Fruit fly (Drosophila melanogaster): ENCODE data around the gene RpS27A.

RpS27A gene

DNA sequence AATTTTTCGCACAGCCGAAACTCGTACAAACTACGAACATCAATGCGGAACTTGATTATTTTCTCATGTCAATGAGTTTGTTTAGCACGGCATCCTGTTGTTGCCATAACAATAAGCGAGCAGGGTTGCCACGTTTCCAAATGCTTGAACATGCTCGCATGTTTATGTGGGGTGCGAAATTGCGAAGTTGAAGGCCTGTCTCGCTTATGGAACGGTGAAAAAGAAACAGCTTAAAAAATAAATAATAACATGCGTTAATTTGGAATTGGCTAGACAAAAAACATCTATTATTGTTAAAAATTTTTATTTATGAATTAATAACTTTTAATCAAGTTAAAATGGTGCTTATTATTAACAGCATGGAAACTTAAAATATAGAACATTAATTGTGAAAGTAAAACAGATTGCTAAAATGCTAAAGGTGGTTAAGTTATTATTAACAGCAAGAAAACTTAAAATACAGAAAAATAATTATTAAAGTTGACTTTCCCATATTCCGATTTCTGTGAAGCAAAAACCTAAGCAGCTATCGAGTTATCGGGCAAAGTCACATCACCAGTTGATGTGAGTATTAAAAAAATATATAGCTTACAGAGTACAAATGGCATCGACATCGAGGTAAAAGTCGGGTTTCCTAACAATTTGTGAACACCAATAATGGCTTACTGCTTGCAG is 22.8 kb downstream of the RpS27A start, which contains the start of the genes Bug22 and TfIIB (continued):
- TF ChIP-seq CG16815 (GFP tag; optimal IDR thresholded peaks at IDR 0.05) = no peak
- peak; percentile 35 for TF ChIP-seq ERR (GFP tag; optimal IDR thresholded peaks at IDR 0.05)
- TF ChIP-seq CG8290 (GFP tag; optimal IDR thresholded peaks at IDR 0.05) = peak; percentile 78
- peak; percentile 90 to 92 for TF ChIP-seq CG8290 (tag; optimal IDR thresholded peaks at IDR 0.05)
- no peak for TF ChIP-seq CG2875 (GFP tag; optimal IDR thresholded peaks at IDR 0.05)
- peak; percentile 73 for TF ChIP-seq CG1024 (GFP tag; IDR thresholded peaks at IDR 0.05)
- peak; percentile 41; the same call in 1 of the 2 replicates for TF ChIP-seq E2f2 (GFP tag; IDR thresholded peaks at IDR 0.05)
- peak; percentile 61 for TF ChIP-seq CG18011 (GFP tag; optimal IDR thresholded peaks at IDR 0.05)
- TF ChIP-seq B-H2 (GFP tag; optimal IDR thresholded peaks at IDR 0.05) = peak; percentile 76
- TF ChIP-seq CG13894 (tag; optimal IDR thresholded peaks at IDR 0.05) = no peak
- TF ChIP-seq inv (GFP tag; IDR thresholded peaks at IDR 0.05; ENCODE audit: partially characterized antibody) = no peak
- TF ChIP-seq Dref (GFP tag; IDR thresholded peaks at IDR 0.05) = peak; percentile 67
- TF ChIP-seq sim (GFP tag; IDR thresholded peaks at IDR 0.05) = no peak
- no peak for TF ChIP-seq danr (GFP tag; IDR thresholded peaks at IDR 0.05)
- peak; percentile 53 for TF ChIP-seq Atf-2 (GFP tag; optimal IDR thresholded peaks at IDR 0.05)
- TF ChIP-seq CG1647 (GFP tag; optimal IDR thresholded peaks at IDR 0.05) = peak; percentile 47
- peak; percentile 13 for TF ChIP-seq exex (tag; optimal IDR thresholded peaks at IDR 0.05)
- peak in 1 of 2 experiments; percentile 56 for TF ChIP-seq bsh (GFP tag; optimal IDR thresholded peaks at IDR 0.05)
- peak; percentile 77 for TF ChIP-seq mam (GFP tag; optimal IDR thresholded peaks at IDR 0.05)
- TF ChIP-seq da (GFP tag; optimal IDR thresholded peaks at IDR 0.05) = no peak
- no peak for TF ChIP-seq H15 (GFP tag; IDR thresholded peaks at IDR 0.05)
- peak; percentile 36 for TF ChIP-seq kay (GFP tag; optimal IDR thresholded peaks at IDR 0.05)
- TF ChIP-seq CG10267 (tag; optimal IDR thresholded peaks at IDR 0.05) = peak; percentile 56
- peak; percentile 56 for TF ChIP-seq BtbVII (GFP tag; optimal IDR thresholded peaks at IDR 0.05)
- peak; percentile 17 for TF ChIP-seq salm (tag; optimal IDR thresholded peaks at IDR 0.05)
- no peak for TF ChIP-seq CG10274 (GFP tag; optimal IDR thresholded peaks at IDR 0.05)
- peak; percentile 5 for TF ChIP-seq CG3163 (GFP tag; optimal IDR thresholded peaks at IDR 0.05)
- TF ChIP-seq zf30C (GFP tag; optimal IDR thresholded peaks at IDR 0.05) = no peak
- peak; percentile 80 for TF ChIP-seq CG9932 (GFP tag; IDR thresholded peaks at IDR 0.05)
- TF ChIP-seq tna (GFP tag; IDR thresholded peaks at IDR 0.05; ENCODE audit: partially characterized antibody) = no peak
- TF ChIP-seq CG4424 (GFP tag; optimal IDR thresholded peaks at IDR 0.05) = peak; percentile 75
- TF ChIP-seq CG15479 (GFP tag; optimal IDR thresholded peaks at IDR 0.05) = no peak
- peak; percentile 85 for TF ChIP-seq Max (GFP tag; optimal IDR thresholded peaks at IDR 0.05)
- TF ChIP-seq CG6254 (GFP tag; optimal IDR thresholded peaks at IDR 0.05) = no peak
- TF ChIP-seq Ets97D (GFP tag; optimal IDR thresholded peaks at IDR 0.05) = peak; percentile 70
- TF ChIP-seq fu2 (GFP tag; optimal IDR thresholded peaks at IDR 0.05) = peak; percentile 34
- no peak for TF ChIP-seq corto (GFP tag; optimal IDR thresholded peaks at IDR 0.05)
- peak; percentile 83 for TF ChIP-seq Xbp1 (GFP tag; optimal IDR thresholded peaks at IDR 0.05)
- peak; percentile 26 for TF ChIP-seq CG12744 (GFP tag; optimal IDR thresholded peaks at IDR 0.05)
- peak; percentile 66 for TF ChIP-seq CG1233 (GFP tag; optimal IDR thresholded peaks at IDR 0.05)
- no peak for TF ChIP-seq CG3838 (GFP tag; optimal IDR thresholded peaks at IDR 0.05)
- TF ChIP-seq CG11456 (GFP tag; IDR thresholded peaks at IDR 0.05) = peak; percentile 90
- TF ChIP-seq oc (tag; optimal IDR thresholded peaks at IDR 0.05) = no peak
- TF ChIP-seq Myb (GFP tag; optimal IDR thresholded peaks at IDR 0.05) = peak; percentile 20
- peak; percentile 74 for TF ChIP-seq CG32532 (GFP tag; IDR thresholded peaks at IDR 0.05)
- peak; percentile 56 for TF ChIP-seq trem (tag; optimal IDR thresholded peaks at IDR 0.05)
- peak; percentile 47 for TF ChIP-seq Fer1 (GFP tag; optimal IDR thresholded peaks at IDR 0.05)
- peak; percentile 26 for TF ChIP-seq CG33557 (GFP tag; optimal IDR thresholded peaks at IDR 0.05)
- TF ChIP-seq Hmr (GFP tag; optimal IDR thresholded peaks at IDR 0.05) = no peak
- peak; percentile 70; the same call in 2 of the 3 replicates for TF ChIP-seq ken (GFP tag; IDR thresholded peaks at IDR 0.05)
